Worm (Caenorhabditis elegans) whole organism, early embryonic: ENCODE results near the gene hrpl-1.

ENCODE experiments used
- B0310.2 ChIP-seq: sonication (generic microtip); optimal IDR thresholded peaks from 2 replicates; lab custom pipeline; 2016; ENCODE audit warnings: mild to moderate bottlenecking, missing genetic modification characterization, missing compliant biosample characterization
- F13C5.2 ChIP-seq: sonication (generic microtip); optimal IDR thresholded peaks from 2 replicates; lab custom pipeline; 2017; ENCODE audit warnings: mild to moderate bottlenecking, missing genetic modification characterization, inconsistent platforms, missing compliant biosample characterization
- aly-1 ChIP-seq: sonication (generic microtip); optimal IDR thresholded peaks from 2 replicates; lab custom pipeline; 2016; ENCODE audit warnings: missing genetic modification characterization, missing compliant biosample characterization
- ama-1 ChIP-seq: fragments of 150-350 bp; optimal IDR thresholded peaks from 2 replicates; lab custom pipeline; 2014
- ceh-13 ChIP-seq: fragments of 200-800 bp; sonication (Bioruptor generic); optimal IDR thresholded peaks from 2 replicates; lab custom pipeline; 2018; ENCODE audit warnings: mild to moderate bottlenecking, missing genetic modification characterization, missing compliant biosample characterization
- ceh-36 ChIP-seq: sonication (generic microtip); optimal IDR thresholded peaks from 2 replicates; lab custom pipeline; 2016; ENCODE audit warnings: missing genetic modification characterization, inconsistent platforms, missing compliant biosample characterization
- ets-7 ChIP-seq: sonication (generic microtip); optimal IDR thresholded peaks from 2 replicates; lab custom pipeline; 2016; ENCODE audit warnings: missing genotype, missing genetic modification characterization, missing compliant biosample characterization
- flt-1 ChIP-seq: fragments of 200-800 bp; sonication (Bioruptor generic); IDR thresholded peaks from 2 replicates; pipeline ENCODE4 v1.3.6; 2022; ENCODE audit warnings: missing genetic modification characterization, missing compliant biosample characterization
- sea-1 ChIP-seq: fragments of 200-800 bp; sonication (Bioruptor generic); conservative IDR thresholded peaks from 2 replicates; pipeline ENCODE4 v1.3.6; 2022; ENCODE audit warnings: missing genetic modification characterization, missing compliant biosample characterization
- tbx-11 ChIP-seq: fragments of 200-800 bp; sonication (Bioruptor generic); IDR thresholded peaks from 2 replicates; pipeline ENCODE4 v1.3.6; 2022; ENCODE audit warnings: missing genetic modification characterization, missing compliant biosample characterization
- tbx-37 ChIP-seq: fragments of 200-800 bp; sonication (Bioruptor generic); conservative IDR thresholded peaks from 2 replicates; pipeline ENCODE4 v1.3.6; 2022; ENCODE audit warnings: missing genetic modification reagents, missing genetic modification characterization, missing compliant biosample characterization
- tra-4 ChIP-seq: sonication (generic microtip); optimal IDR thresholded peaks from 2 replicates; lab custom pipeline; 2017; ENCODE audit warnings: missing genetic modification characterization, missing compliant biosample characterization

DNA sequence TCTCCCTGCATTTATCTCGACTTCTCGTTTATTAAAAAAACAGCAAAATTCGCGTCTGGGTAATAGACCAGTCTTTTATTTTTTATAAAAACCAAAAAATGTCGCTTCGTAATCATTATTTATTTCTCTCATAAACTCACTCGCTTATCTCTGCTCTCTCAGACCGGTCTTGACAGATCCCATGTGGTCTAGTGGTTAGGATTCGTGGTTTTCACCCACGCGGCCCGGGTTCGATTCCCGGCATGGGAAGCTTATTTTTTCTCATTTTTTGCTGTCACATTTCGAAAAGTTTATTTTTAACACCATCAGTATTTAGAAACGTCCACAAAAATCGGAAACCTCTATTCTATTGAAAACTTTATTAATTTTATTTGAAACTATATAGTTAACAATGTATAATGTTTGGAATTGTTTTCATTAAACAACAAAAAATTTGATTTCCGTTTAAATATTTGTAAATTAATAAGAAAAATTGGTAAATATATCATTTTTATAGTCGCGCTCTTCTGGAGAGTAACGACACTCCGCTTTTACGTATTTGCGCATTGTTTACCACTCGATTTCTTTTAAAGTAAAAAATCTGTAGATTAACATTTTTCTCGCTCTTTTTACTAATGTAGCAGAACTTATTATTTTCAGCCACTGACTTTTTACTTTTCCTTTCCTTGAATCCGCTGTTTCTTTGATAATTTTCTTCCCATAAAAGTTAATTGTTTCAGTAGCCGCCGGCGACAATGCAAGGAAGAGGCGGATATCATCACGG is at the start of gene hrpl-1:
- peak; percentile 27 for TF ChIP-seq ceh-13
- TF ChIP-seq ama-1 (lab: Kevin White, UChicago): no peak
- TF ChIP-seq aly-1 (tag; lab: Kevin White, UChicago): peak; percentile 25
- TF ChIP-seq ets-7 (tag; lab: Kevin White, UChicago): no peak
- no peak for TF ChIP-seq F13C5.2
- peak; percentile 74 for TF ChIP-seq flt-1
- TF ChIP-seq sea-1 (GFP tag; lab: Robert Waterston, UW): 0 out of 2 replicates have a peak, but pooled peaks have one; percentile 72
- TF ChIP-seq tra-4: no peak
- TF ChIP-seq tbx-37 (GFP tag; lab: Robert Waterston, UW): no peak; the same call in 1 of the 2 replicates
- peak; percentile 69 for TF ChIP-seq tbx-11 (GFP tag; lab: Robert Waterston, UW)
- TF ChIP-seq B0310.2 (tag; lab: Kevin White, UChicago): no peak
- TF ChIP-seq ceh-36 (tag; lab: Kevin White, UChicago): peak; percentile 89
